Fruit fly (Drosophila melanogaster) whole organism, embryonic: Measurements from ENCODE around the gene CG6195.

Experiments used
- Bgb ChIP-seq: fragments of 200-800 bp; sonication (Bioruptor generic); IDR thresholded peaks from 2 replicates; pipeline ENCODE4 v1.3.6; 2022; ENCODE audit warnings: missing biosample characterization, missing genetic modification characterization; ENCODE audit not compliant: partially characterized antibody
- CG10267 ChIP-seq: fragments of 200-800 bp; sonication (Bioruptor generic); optimal IDR thresholded peaks from 2 replicates; lab custom pipeline; 2018; ENCODE audit warnings: missing biosample characterization, mild to moderate bottlenecking, missing genetic modification characterization, moderate library complexity
- CG10321 ChIP-seq: fragments of 200-800 bp; sonication (Bioruptor generic); IDR thresholded peaks from 2 replicates; pipeline ENCODE4 v1.3.6; 2022; ENCODE audit warnings: missing biosample characterization, missing genetic modification characterization
- CG10543 ChIP-seq: fragments of 200-800 bp; sonication (Bioruptor generic); optimal IDR thresholded peaks from 3 replicates; lab custom pipeline; 2017; ENCODE audit warnings: missing biosample characterization, mild to moderate bottlenecking, missing genetic modification characterization, moderate library complexity
- CG11504 ChIP-seq: fragments of 200-800 bp; sonication (Bioruptor generic); optimal IDR thresholded peaks from 3 replicates; lab custom pipeline; 2019; ENCODE audit warnings: missing biosample characterization, mild to moderate bottlenecking, missing genetic modification characterization, moderate library complexity
- CG12659 ChIP-seq: fragments of 200-800 bp; sonication (Bioruptor generic); optimal IDR thresholded peaks from 3 replicates; lab custom pipeline; 2017; ENCODE audit warnings: mild to moderate bottlenecking, missing biosample characterization, missing genetic modification reagents, missing genetic modification characterization
- CG13123 ChIP-seq: fragments of 200-800 bp; sonication (Bioruptor generic); optimal IDR thresholded peaks from 2 replicates; lab custom pipeline; 2016; ENCODE audit warnings: missing biosample characterization, missing genetic modification characterization
- CG13296 ChIP-seq: fragments of 200-800 bp; sonication (Bioruptor generic); optimal IDR thresholded peaks from 3 replicates; lab custom pipeline; 2018; ENCODE audit warnings: missing biosample characterization, mild to moderate bottlenecking, missing genetic modification characterization
- CG14667 ChIP-seq: fragments of 200-800 bp; sonication (Bioruptor generic); IDR thresholded peaks from 2 replicates; pipeline ENCODE4 v1.3.6; 2022; ENCODE audit warnings: missing biosample characterization, missing genetic modification characterization
- CG16863 ChIP-seq: fragments of 200-800 bp; sonication (Bioruptor generic); optimal IDR thresholded peaks from 3 replicates; lab custom pipeline; 2016; ENCODE audit warnings: missing biosample characterization, missing genetic modification characterization
- CG17612 ChIP-seq: fragments of 200-800 bp; sonication (Bioruptor generic); IDR thresholded peaks from 2 replicates; pipeline ENCODE4 v1.3.6; 2022; ENCODE audit warnings: missing biosample characterization, missing genetic modification characterization
- CG17829 ChIP-seq: fragments of 200-800 bp; optimal IDR thresholded peaks from 2 replicates; lab custom pipeline; 2019; ENCODE audit warnings: missing biosample characterization, mild to moderate bottlenecking, missing genetic modification characterization, moderate library complexity
- CG18619 ChIP-seq: fragments of 200-800 bp; sonication (Bioruptor generic); optimal IDR thresholded peaks from 3 replicates; lab custom pipeline; 2017; ENCODE audit warnings: missing biosample characterization, mild to moderate bottlenecking, missing genetic modification characterization
- CG2116 ChIP-seq: fragments of 200-800 bp; sonication (Bioruptor generic); optimal IDR thresholded peaks from 3 replicates; lab custom pipeline; 2018; ENCODE audit warnings: missing biosample characterization, mild to moderate bottlenecking, missing genetic modification characterization
- CG2889 ChIP-seq: fragments of 200-800 bp; sonication (Bioruptor generic); IDR thresholded peaks from 3 replicates; pipeline ENCODE4 v1.3.6; 2022; ENCODE audit warnings: missing biosample characterization, missing genetic modification characterization
- CG31224 ChIP-seq: fragments of 200-800 bp; sonication (Bioruptor generic); IDR thresholded peaks from 2 replicates; pipeline ENCODE4 v1.3.6; 2022; ENCODE audit warnings: missing biosample characterization, missing genetic modification characterization
- CG31365 ChIP-seq: fragments of 200-800 bp; sonication (Bioruptor generic); optimal IDR thresholded peaks from 2 replicates; lab custom pipeline; 2018; ENCODE audit warnings: missing biosample characterization, mild to moderate bottlenecking, missing genetic modification characterization
- CG3847 ChIP-seq: fragments of 200-800 bp; sonication (Bioruptor generic); IDR thresholded peaks from 2 replicates; pipeline ENCODE4 v1.3.6; 2022; ENCODE audit warnings: missing biosample characterization, missing genetic modification characterization
- CG6654 ChIP-seq: fragments of 200-800 bp; sonication (Bioruptor generic); optimal IDR thresholded peaks from 2 replicates; lab custom pipeline; 2017; ENCODE audit warnings: missing biosample characterization, mild to moderate bottlenecking, missing genetic modification characterization
- CG7357 ChIP-seq: fragments of 200-800 bp; sonication (Bioruptor generic); IDR thresholded peaks from 3 replicates; pipeline ENCODE4 v1.3.6; 2022; ENCODE audit warnings: missing biosample characterization, missing genetic modification characterization
- CG9609 ChIP-seq: fragments of 200-800 bp; sonication (Bioruptor generic); optimal IDR thresholded peaks from 3 replicates; lab custom pipeline; 2016; ENCODE audit warnings: missing biosample characterization, missing genetic modification characterization
- CG9727 ChIP-seq: fragments of 200-800 bp; sonication (Bioruptor generic); optimal IDR thresholded peaks from 3 replicates; lab custom pipeline; 2017; ENCODE audit warnings: missing biosample characterization, mild to moderate bottlenecking, missing genetic modification characterization
- Deaf1 ChIP-seq: fragments of 200-800 bp; optimal IDR thresholded peaks from 3 replicates; lab custom pipeline; 2019; ENCODE audit warnings: missing biosample characterization, mild to moderate bottlenecking, missing genetic modification characterization, moderate library complexity
- Doc3 ChIP-seq: fragments of 200-800 bp; sonication (Bioruptor generic); IDR thresholded peaks from 3 replicates; pipeline ENCODE4 v1.3.6; 2022; ENCODE audit warnings: missing biosample characterization, missing genetic modification characterization; ENCODE audit not compliant: partially characterized antibody
- Eip74EF ChIP-seq, 2 experiments: fragments of 200-800 bp in 1 of 2; fragments of >200 bp in 1 of 2; sonication (Bioruptor generic) in 1 of 2; optimal IDR thresholded peaks; 2 replicates each; lab custom pipeline; 2017 to 2019; ENCODE audit warnings: missing biosample characterization in 2 of 2, missing genetic modification characterization in 2 of 2, mild to moderate bottlenecking in 1 of 2, moderate library complexity in 1 of 2
- GATAe ChIP-seq: fragments of 200-800 bp; sonication (Bioruptor generic); conservative IDR thresholded peaks from 2 replicates; pipeline ENCODE4 v1.3.6; 2022; ENCODE audit warnings: missing biosample characterization, missing genetic modification characterization
- HLH4C ChIP-seq: fragments of 200-800 bp; sonication (Bioruptor generic); IDR thresholded peaks from 3 replicates; pipeline ENCODE4 v1.3.6; 2022; ENCODE audit warnings: missing biosample characterization, missing genetic modification characterization; ENCODE audit not compliant: partially characterized antibody
- Hmx ChIP-seq: fragments of 200-800 bp; sonication (Bioruptor generic); optimal IDR thresholded peaks from 2 replicates; lab custom pipeline; 2016; ENCODE audit warnings: missing biosample characterization, missing genetic modification characterization
- Hr51 ChIP-seq, 2 experiments: fragments of 200-800 bp; sonication (Bioruptor generic); optimal IDR thresholded peaks; 2 replicates in 1 of 2; 3 replicates in 1 of 2; lab custom pipeline; 2016 to 2018; ENCODE audit warnings: missing biosample characterization in 2 of 2, missing genetic modification characterization in 2 of 2, mild to moderate bottlenecking in 1 of 2, moderate library complexity in 1 of 2
- Sin3A ChIP-seq: fragments of >200 bp; optimal IDR thresholded peaks from 2 replicates; lab custom pipeline; 2018
- cad ChIP-seq: fragments of >200 bp; optimal IDR thresholded peaks from 2 replicates; lab custom pipeline; 2017; ENCODE audit warnings: missing biosample characterization, missing genetic modification characterization
- dan ChIP-seq: fragments of 200-800 bp; sonication (Bioruptor generic); IDR thresholded peaks from 2 replicates; pipeline ENCODE4 v1.3.6; 2022; ENCODE audit warnings: missing biosample characterization, missing genetic modification characterization
- danr ChIP-seq: fragments of 200-800 bp; sonication (Bioruptor generic); IDR thresholded peaks from 2 replicates; pipeline ENCODE4 v1.3.6; 2022; ENCODE audit warnings: missing biosample characterization, missing genetic modification characterization
- en ChIP-seq: fragments of 200-800 bp; sonication (Bioruptor generic); optimal IDR thresholded peaks from 2 replicates; lab custom pipeline; 2016; ENCODE audit warnings: missing biosample characterization, missing genetic modification characterization
- fd96Cb ChIP-seq: fragments of 200-800 bp; sonication (Bioruptor generic); optimal IDR thresholded peaks from 2 replicates; lab custom pipeline; 2018; ENCODE audit warnings: missing biosample characterization, mild to moderate bottlenecking, missing genetic modification characterization, moderate library complexity
- fu2 ChIP-seq: fragments of 200-800 bp; sonication (Bioruptor generic); optimal IDR thresholded peaks from 2 replicates; lab custom pipeline; 2016; ENCODE audit warnings: missing biosample characterization, missing genetic modification characterization
- gfzf ChIP-seq: fragments of 200-800 bp; sonication (Bioruptor generic); optimal IDR thresholded peaks from 2 replicates; lab custom pipeline; 2016; ENCODE audit warnings: missing biosample characterization, mild to moderate bottlenecking, missing genetic modification characterization, moderate library complexity
- hbn ChIP-seq: fragments of 200-800 bp; sonication (Bioruptor generic); IDR thresholded peaks from 2 replicates; pipeline ENCODE4 v1.3.6; 2022; ENCODE audit warnings: missing biosample characterization, missing genetic modification characterization; ENCODE audit not compliant: partially characterized antibody
- jing ChIP-seq: fragments of 200-800 bp; sonication (Bioruptor generic); optimal IDR thresholded peaks from 2 replicates; lab custom pipeline; 2018; ENCODE audit warnings: missing biosample characterization, mild to moderate bottlenecking, missing genetic modification characterization
- maf-S ChIP-seq: fragments of 200-800 bp; sonication (Bioruptor generic); optimal IDR thresholded peaks from 2 replicates; lab custom pipeline; 2016; ENCODE audit warnings: missing biosample characterization, missing genetic modification characterization
- mam ChIP-seq: fragments of 200-800 bp; sonication (Bioruptor generic); optimal IDR thresholded peaks from 3 replicates; lab custom pipeline; 2016; ENCODE audit warnings: missing biosample characterization, missing genetic modification characterization
- oc ChIP-seq: fragments of 200-800 bp; sonication (Bioruptor generic); optimal IDR thresholded peaks from 2 replicates; lab custom pipeline; 2018; ENCODE audit warnings: missing biosample characterization, mild to moderate bottlenecking, missing genetic modification characterization, moderate library complexity
- otp ChIP-seq: fragments of 200-800 bp; sonication (Bioruptor generic); IDR thresholded peaks from 3 replicates; pipeline ENCODE4, ENCODE4 v1.3.6; 2022; ENCODE audit warnings: missing biosample characterization, missing genetic modification characterization
- pfk ChIP-seq: fragments of 200-800 bp; sonication (Bioruptor generic); optimal IDR thresholded peaks from 2 replicates; lab custom pipeline; 2018; ENCODE audit warnings: missing biosample characterization, mild to moderate bottlenecking, missing genetic modification characterization, moderate library complexity
- slp2 ChIP-seq: fragments of 200-800 bp; sonication (Bioruptor generic); optimal IDR thresholded peaks from 2 replicates; lab custom pipeline; 2016; ENCODE audit warnings: missing biosample characterization, missing genetic modification characterization
- sr ChIP-seq: fragments of 200-800 bp; sonication (Bioruptor generic); IDR thresholded peaks from 3 replicates; pipeline ENCODE4 v1.3.6; 2022; ENCODE audit warnings: missing biosample characterization, missing genetic modification characterization
- stc ChIP-seq: fragments of 200-800 bp; sonication (Bioruptor generic); IDR thresholded peaks from 2 replicates; pipeline ENCODE4 v1.3.6; 2022; ENCODE audit warnings: missing biosample characterization, missing genetic modification characterization
- stwl ChIP-seq: fragments of 200-800 bp; sonication (Bioruptor generic); optimal IDR thresholded peaks from 3 replicates; lab custom pipeline; 2018; ENCODE audit warnings: missing biosample characterization, mild to moderate bottlenecking, missing genetic modification characterization, moderate library complexity
- tll ChIP-seq, 2 experiments: fragments of 200-800 bp in 1 of 2; fragments of >200 bp in 1 of 2; sonication (Bioruptor generic) in 1 of 2; optimal IDR thresholded peaks; 2 replicates each; lab custom pipeline; 2017 to 2019; ENCODE audit warnings: missing biosample characterization in 2 of 2, missing genetic modification characterization in 2 of 2, mild to moderate bottlenecking in 1 of 2, moderate library complexity in 1 of 2
- wor ChIP-seq: fragments of 200-800 bp; sonication (Bioruptor generic); IDR thresholded peaks from 2 replicates; pipeline ENCODE4 v1.3.6; 2022; ENCODE audit warnings: missing biosample characterization, missing genetic modification characterization

Gene CG6195

DNA sequence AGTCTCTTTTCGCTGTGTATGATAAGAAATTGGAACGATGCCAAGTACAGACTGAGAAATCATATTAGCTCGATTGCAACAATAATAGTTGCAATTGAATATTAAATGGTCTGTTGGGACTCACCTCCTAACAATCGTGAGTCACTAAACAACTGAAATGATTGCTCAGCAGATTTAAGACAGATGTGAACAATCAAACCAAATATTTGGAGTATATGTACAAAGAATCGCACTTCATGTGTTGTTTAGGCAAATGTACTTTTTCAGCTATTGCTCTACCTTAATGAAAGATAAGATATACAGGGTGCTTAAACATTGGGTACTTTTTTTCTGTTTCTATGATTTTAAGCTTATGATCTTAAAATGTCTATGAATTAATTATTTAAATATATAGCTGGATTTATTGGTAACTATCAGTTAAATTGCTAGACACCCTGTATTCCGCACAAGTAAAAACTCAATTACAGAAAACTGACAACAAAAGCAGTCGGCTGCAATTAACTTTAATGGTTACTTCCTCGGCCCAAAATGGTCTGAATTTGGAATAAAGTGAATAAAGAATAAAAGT lies 6.6 kb downstream of the CG6195 start (continued):
- TF ChIP-seq stwl (tag; lab: Kevin White, UChicago) = peak; percentile 15
- peak; percentile 93 for TF ChIP-seq CG13296
- TF ChIP-seq otp (GFP tag; lab: Robert Waterston, UW) = peak; percentile 85
- TF ChIP-seq CG31224 (GFP tag; lab: Robert Waterston, UW) = peak; percentile 78
- TF ChIP-seq jing (GFP tag; lab: Kevin White, UChicago) = peak; percentile 45
- TF ChIP-seq CG13123 (GFP tag; lab: Kevin White, UChicago) = peak; percentile 49
- peak; percentile 86 for TF ChIP-seq fd96Cb (tag; lab: Kevin White, UChicago)
- peak; percentile 61; the same call in 1 of the 2 replicates for TF ChIP-seq CG10321 (GFP tag; lab: Robert Waterston, UW)
- peak; percentile 35 to 94 for TF ChIP-seq Hr51 (GFP tag; optimal IDR thresholded peaks at IDR 0.05; lab: Kevin White, UChicago)
- peak; percentile 86 for TF ChIP-seq oc (tag; lab: Kevin White, UChicago)
- peak; percentile 81 for TF ChIP-seq CG12659 (GFP tag; lab: Kevin White, UChicago)
- TF ChIP-seq CG18619 (GFP tag; lab: Kevin White, UChicago) = peak; percentile 77
- peak; percentile 18 for TF ChIP-seq CG9609 (GFP tag; lab: Kevin White, UChicago)
- TF ChIP-seq CG11504 = peak; percentile 92
- TF ChIP-seq Sin3A (lab: Kevin White, UChicago) = no peak
- no peak for TF ChIP-seq pfk (GFP tag; lab: Kevin White, UChicago)
- peak; percentile 85 for TF ChIP-seq CG9727 (GFP tag; lab: Kevin White, UChicago)
- peak; percentile 63; the same call in 1 of the 2 replicates for TF ChIP-seq CG14667 (GFP tag; lab: Robert Waterston, UW)
- peak; percentile 71 for TF ChIP-seq Deaf1 (tag; lab: Kevin White, UChicago)
- peak; percentile 64 for TF ChIP-seq CG7357 (GFP tag; lab: Robert Waterston, UW)
- TF ChIP-seq hbn (GFP tag; lab: Robert Waterston, UW) = no peak
- TF ChIP-seq cad = no peak
- TF ChIP-seq CG2116 (GFP tag; lab: Kevin White, UChicago) = peak; percentile 33
- peak; percentile 39 for TF ChIP-seq mam
- peak; percentile 37 for TF ChIP-seq CG6654 (GFP tag; lab: Kevin White, UChicago)
- TF ChIP-seq CG17612 (GFP tag; lab: Robert Waterston, UW) = peak; percentile 85
- no peak for TF ChIP-seq HLH4C (GFP tag; lab: Robert Waterston, UW)
- peak; percentile 84 for TF ChIP-seq CG10267 (tag; lab: Kevin White, UChicago)
- TF ChIP-seq CG2889 (GFP tag; lab: Robert Waterston, UW) = peak; percentile 74; the same call in 2 of the 3 replicates
- peak; percentile 74 for TF ChIP-seq GATAe
- TF ChIP-seq Eip74EF (GFP tag; optimal IDR thresholded peaks at IDR 0.05; lab: Kevin White, UChicago) = peak in 1 of 2 experiments; percentile 75
- peak; percentile 51 for TF ChIP-seq CG10543 (GFP tag; lab: Kevin White, UChicago)
- TF ChIP-seq CG17829 (tag; lab: Kevin White, UChicago) = peak; percentile 89
- peak; percentile 57; the same call in 2 of the 3 replicates for TF ChIP-seq sr (GFP tag; lab: Robert Waterston, UW)
- no peak for TF ChIP-seq Doc3 (GFP tag; lab: Robert Waterston, UW)
- no peak for TF ChIP-seq gfzf (GFP tag; lab: Kevin White, UChicago)
- peak; percentile 52 for TF ChIP-seq maf-S (GFP tag; lab: Kevin White, UChicago)
- no peak for TF ChIP-seq CG16863 (GFP tag; lab: Kevin White, UChicago)
- TF ChIP-seq tll (GFP tag; optimal IDR thresholded peaks at IDR 0.05; lab: Kevin White, UChicago) = no peak
- peak; percentile 30 for TF ChIP-seq slp2 (GFP tag; lab: Kevin White, UChicago)
- no peak for TF ChIP-seq en (GFP tag; lab: Kevin White, UChicago)
- TF ChIP-seq CG3847 (GFP tag; lab: Robert Waterston, UW) = peak; percentile 73
- no peak for TF ChIP-seq Hmx (GFP tag; lab: Kevin White, UChicago)
- TF ChIP-seq wor (GFP tag; lab: Robert Waterston, UW) = peak; percentile 55
- no peak for TF ChIP-seq dan (GFP tag; lab: Robert Waterston, UW)
- TF ChIP-seq fu2 (GFP tag; lab: Kevin White, UChicago) = no peak
- TF ChIP-seq danr (GFP tag; lab: Robert Waterston, UW) = peak; percentile 74
- no peak for TF ChIP-seq Bgb
- TF ChIP-seq CG31365 = peak; percentile 65
- peak; percentile 92 for TF ChIP-seq stc (GFP tag; lab: Robert Waterston, UW)
